Worm (Caenorhabditis elegans) whole organism, L4 larva: ENCODE results near the gene T26H5.11.

Source experiments
- Y48G9A.11 ChIP-seq: fragments of 200-800 bp; sonication (Bioruptor generic); IDR thresholded peaks from 2 replicates; pipeline ENCODE4 v1.3.6; 2022; ENCODE audit warnings: missing genetic modification reagents, missing genetic modification characterization, missing compliant biosample characterization
- dpl-1 ChIP-seq: fragments of 150-350 bp; optimal IDR thresholded peaks from 2 replicates; lab custom pipeline; 2014; ENCODE audit warnings: missing biosample characterization, missing genetic modification reagents, missing genetic modification characterization
- fos-1 ChIP-seq: fragments of 150-350 bp; optimal IDR thresholded peaks from 2 replicates; lab custom pipeline; 2014; ENCODE audit warnings: missing biosample characterization, missing genetic modification characterization
- nhr-77 ChIP-seq: fragments of 150-350 bp; optimal IDR thresholded peaks from 2 replicates; lab custom pipeline; 2014; ENCODE audit warnings: missing biosample characterization, missing genetic modification characterization
- pha-4 ChIP-seq, 2 experiments: fragments of 150-350 bp in 1 of 2; fragments of 200-800 bp in 1 of 2; sonication (Bioruptor generic) in 1 of 2; IDR thresholded peaks in 1 of 2; optimal IDR thresholded peaks in 1 of 2; 2 replicates each; pipeline versions ENCODE4 v1.3.6 to Lab custom; 2014 to 2022; ENCODE audit warnings: missing genetic modification characterization in 2 of 2, missing genetic modification reagents in 2 of 2, missing biosample characterization in 1 of 2, missing compliant biosample characterization in 1 of 2
- ztf-11 ChIP-seq: fragments of 150-350 bp; optimal IDR thresholded peaks from 2 replicates; lab custom pipeline; 2014; ENCODE audit warnings: missing biosample characterization, missing genetic modification characterization

DNA sequence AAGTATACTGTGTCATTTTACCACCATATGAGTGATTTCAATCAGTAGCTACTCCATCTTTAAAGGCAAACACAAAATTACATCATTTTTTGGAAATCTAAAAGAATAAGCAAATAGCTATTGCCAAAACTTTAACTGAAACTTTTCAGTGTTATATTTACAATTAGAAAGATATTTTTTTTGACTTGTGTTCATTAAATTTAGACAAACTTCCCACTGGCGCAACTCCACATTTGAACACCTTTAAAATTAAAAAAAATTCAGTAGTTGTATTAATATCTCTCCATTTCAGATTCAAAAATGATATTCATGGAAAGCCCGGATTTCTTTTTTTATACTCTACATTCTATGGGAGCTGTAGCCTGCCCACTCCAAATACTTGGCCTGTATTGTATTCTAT is 30.2 kb downstream of the T26H5.11 start, which contains the start of gene srh-264:
- TF ChIP-seq Y48G9A.11 (GFP tag; lab: Robert Waterston, UW), result no peak
- no peak for TF ChIP-seq fos-1
- TF ChIP-seq ztf-11 (tag; lab: Kevin White, UChicago), result no peak
- TF ChIP-seq pha-4 (GFP tag; IDR thresholded peaks at IDR 0.05; lab: Robert Waterston, UW), result no peak
- TF ChIP-seq pha-4 (tag; optimal IDR thresholded peaks at IDR 0.05; lab: Kevin White, UChicago), result no peak
- TF ChIP-seq dpl-1 (GFP tag; lab: Kevin White, UChicago), result no peak
- TF ChIP-seq nhr-77 (tag; lab: Kevin White, UChicago), result no peak
